Worm (Caenorhabditis elegans): ENCODE results near the gene flp-10.
A peak's percentile ranks its signal among the peaks of the same experiment; 100 is the strongest.

flp-10 gene

DNA sequence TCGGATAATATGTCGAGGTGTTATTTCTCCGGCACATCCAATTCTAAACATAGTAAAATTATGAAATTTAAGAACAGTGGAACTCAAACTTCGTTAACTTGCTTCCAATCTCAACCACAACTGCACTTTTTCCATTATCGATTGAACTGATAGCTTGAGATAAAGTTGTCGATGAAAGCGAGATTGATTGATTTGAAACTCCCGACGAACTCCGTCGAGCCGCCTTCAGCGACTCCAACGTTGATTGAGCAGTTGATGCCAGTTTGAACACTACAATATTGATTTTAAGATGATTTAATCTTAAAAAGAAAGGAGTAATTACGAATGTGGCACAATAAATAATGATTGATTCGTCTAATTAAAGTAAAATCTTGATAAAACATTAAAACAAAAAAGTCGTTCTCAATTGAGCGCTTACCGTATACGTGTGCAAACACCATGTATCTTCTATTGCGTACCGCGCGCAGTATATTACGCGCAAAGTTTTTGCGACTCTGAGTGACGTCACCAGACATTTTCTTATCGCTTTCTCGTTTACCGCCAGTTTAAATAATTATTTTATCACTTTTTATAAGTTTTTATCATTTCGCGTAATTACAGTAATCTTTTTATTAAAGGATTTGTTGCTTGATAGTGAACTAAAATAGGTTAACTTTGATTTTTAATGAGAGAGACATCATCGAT is 33.7 kb downstream of the flp-10 start, which contains the start of gene arp-11 (continued):
- TF ChIP-seq rbr-2 (tag; optimal IDR thresholded peaks at IDR 0.05) (peak; percentile 62), daf-12 (tag; optimal IDR thresholded peaks at IDR 0.05) (no peak), mxl-3 (GFP tag; optimal IDR thresholded peaks at IDR 0.05) (no peak), nhr-6 (tag; optimal IDR thresholded peaks at IDR 0.05) (peak; percentile 62), ceh-28 (tag; optimal IDR thresholded peaks at IDR 0.05) (no peak), ctbp-1 (GFP tag; IDR thresholded peaks at IDR 0.05) (no peak), mes-2 (tag; optimal IDR thresholded peaks at IDR 0.05; ENCODE audit: poor library complexity, severe bottlenecking) (peak; percentile 80), ceh-44 (GFP tag; IDR thresholded peaks at IDR 0.05) (no peak), mdt-29 (GFP tag; IDR thresholded peaks at IDR 0.05) (no peak), zip-11 (GFP tag; IDR thresholded peaks at IDR 0.05) (no peak), nhr-11 (tag; optimal IDR thresholded peaks at IDR 0.05) (peak; percentile 19), lin-39 (tag; optimal IDR thresholded peaks at IDR 0.05) (no peak), lin-15B (tag; optimal IDR thresholded peaks at IDR 0.05) (no peak), daf-19 (GFP tag; conservative IDR thresholded peaks at IDR 0.05) (no peak), F26F4.8 (GFP tag; conservative IDR thresholded peaks at IDR 0.05) (no peak), cey-2 (tag; optimal IDR thresholded peaks at IDR 0.05; ENCODE audit: borderline replicate concordance, insufficient read depth) (no peak), nhr-10 (tag; optimal IDR thresholded peaks at IDR 0.05) (no peak), mdl-1 (tag; optimal IDR thresholded peaks at IDR 0.05) (peak in 1 of 2 experiments; percentile 6), nhr-28 (tag; optimal IDR thresholded peaks at IDR 0.05) (peak; percentile 65), ZK546.5 (tag; optimal IDR thresholded peaks at IDR 0.05) (no peak), lin-1 (GFP tag; IDR thresholded peaks at IDR 0.05) (0 out of 2 replicates have a peak, but pooled peaks have one; percentile 33), lin-13 (GFP tag; optimal IDR thresholded peaks at IDR 0.05) (peak; percentile 21), egl-27 (tag; optimal IDR thresholded peaks at IDR 0.05) (no peak)

ce11 chrIV:7903359-7903758 is 34.7 kb downstream of the flp-10 start, which contains the start of gene C49H3.6:
Gene C49H3.6 (plus strand): TSS chrIV:7903738.
- TF ChIP-seq ceh-82 (tag; optimal IDR thresholded peaks at IDR 0.05) (no peak), pqm-1 (tag; optimal IDR thresholded peaks at IDR 0.05) (no peak), mes-2 (tag; optimal IDR thresholded peaks at IDR 0.05; ENCODE audit: poor library complexity, severe bottlenecking) (peak; percentile 37), madf-5 (GFP tag; IDR thresholded peaks at IDR 0.05) (no peak), D1046.2 (GFP tag; IDR thresholded peaks at IDR 0.05) (no peak), arid-1 (GFP tag; conservative IDR thresholded peaks at IDR 0.05) (no peak), ces-1 (GFP tag; optimal IDR thresholded peaks at IDR 0.05) (no peak), tag-97 (GFP tag; IDR thresholded peaks at IDR 0.05) (no peak), snpc-1.2 (GFP tag; IDR thresholded peaks at IDR 0.05) (no peak), R02D3.7 (tag; optimal IDR thresholded peaks at IDR 0.05) (no peak), saeg-2 (GFP tag; IDR thresholded peaks at IDR 0.05) (no peak), hlh-30 (tag; optimal IDR thresholded peaks at IDR 0.05; ENCODE audit: insufficient read depth) (peak; percentile 86), Y48G9A.11 (GFP tag; IDR thresholded peaks at IDR 0.05) (no peak), mdl-1 (tag; optimal IDR thresholded peaks at IDR 0.05) (peak in 1 of 2 experiments; percentile 37), aha-1 (tag) (no peak), daf-16 (GFP tag; optimal IDR thresholded peaks at IDR 0.05) (peak in 1 of 2 experiments; percentile 25), daf-16 (tag; optimal IDR thresholded peaks at IDR 0.05) (no peak), nhr-41 (GFP tag; IDR thresholded peaks at IDR 0.05) (no peak), php-3 (GFP tag; IDR thresholded peaks at IDR 0.05) (no peak), tra-1 (GFP tag; IDR thresholded peaks at IDR 0.05) (no peak), ceh-28 (tag; optimal IDR thresholded peaks at IDR 0.05) (no peak), rbr-2 (tag; optimal IDR thresholded peaks at IDR 0.05) (no peak), nhr-25 (tag; optimal IDR thresholded peaks at IDR 0.05; ENCODE audit: borderline replicate concordance, insufficient read depth) (no peak), snpc-4 (tag; optimal IDR thresholded peaks at IDR 0.05) (no peak), hif-1 (tag; optimal IDR thresholded peaks at IDR 0.05) (peak in 1 of 2 experiments; percentile 6), attf-4 (tag; optimal IDR thresholded peaks at IDR 0.05) (no peak), pha-4 (GFP tag; IDR thresholded peaks at IDR 0.05) (peak; percentile 17; the same call in 1 of the 2 replicates), pha-4 (tag; optimal IDR thresholded peaks at IDR 0.05) (no peak), Y5F2A.4 (GFP tag; optimal IDR thresholded peaks at IDR 0.05) (no peak), mdt-29 (GFP tag; IDR thresholded peaks at IDR 0.05) (no peak), unc-62 (GFP tag; optimal IDR thresholded peaks at IDR 0.05 in 1 of 2) (no peak), unc-62 (tag; optimal IDR thresholded peaks at IDR 0.05) (no peak)
